Fruit fly (Drosophila melanogaster) Kc167 (cell line): ENCODE results near the gene CG43249.

Experiments
- Myc ChIP-seq: fragments of >200 bp; optimal IDR thresholded peaks from 2 replicates; lab custom pipeline; 2017; ENCODE audit warnings: missing external identifiers
- Sin3A ChIP-seq: fragments of >200 bp; optimal IDR thresholded peaks from 2 replicates; lab custom pipeline; 2018; ENCODE audit warnings: missing external identifiers
- h ChIP-seq: fragments of >200 bp; optimal IDR thresholded peaks from 3 replicates; lab custom pipeline; 2018; ENCODE audit warnings: missing external identifiers
- insv ChIP-seq: fragments of >200 bp; optimal IDR thresholded peaks from 3 replicates; lab custom pipeline; 2018; ENCODE audit warnings: missing external identifiers
- psq ChIP-seq: fragments of >200 bp; optimal IDR thresholded peaks from 2 replicates; lab custom pipeline; 2017; ENCODE audit warnings: missing external identifiers
- ttk ChIP-seq: sonication (Bioruptor generic); optimal IDR thresholded peaks from 2 replicates; lab custom pipeline; 2017; ENCODE audit warnings: missing external identifiers

Gene CG43249

dm6 chr3L:16346023-16346422 lies 41.9 kb downstream of the CG43249 start, which contains the start of gene CG33257:
Gene CG33257 (plus strand): TSS chr3L:16346323.
- TF ChIP-seq ttk (lab: Kevin White, UChicago) (no peak), Sin3A (lab: Kevin White, UChicago) (no peak), Myc (lab: Kevin White, UChicago) (no peak), psq (lab: Kevin White, UChicago) (no peak), h (lab: Kevin White, UChicago) (no peak), insv (no peak)

DNA sequence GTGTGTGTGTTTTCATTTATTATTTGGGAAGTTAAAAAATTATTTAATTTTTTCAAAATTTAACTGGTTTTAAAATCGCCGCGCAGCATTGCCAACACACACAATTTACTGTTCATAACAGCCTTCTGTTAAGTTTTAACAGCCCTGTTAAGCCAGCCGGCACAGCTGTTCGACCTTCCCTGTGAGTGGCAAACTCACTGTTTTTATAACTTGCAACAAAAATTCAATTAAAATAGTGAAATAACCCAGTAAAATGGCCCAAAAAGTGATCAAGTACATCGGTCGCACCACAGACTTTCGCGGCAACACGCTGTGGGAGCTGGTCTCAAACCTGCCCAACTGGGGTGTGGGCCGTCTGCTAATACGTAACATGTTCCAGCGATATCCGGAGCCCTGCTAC lies 43.8 kb downstream of the CG43249 start, which contains the start of gene mRpS34:
mRpS34 (plus strand) TSS at position 161 of the 400 bp plus-strand sequence.
- TF ChIP-seq psq (lab: Kevin White, UChicago) (no peak), h (lab: Kevin White, UChicago) (no peak), Sin3A (lab: Kevin White, UChicago) (no peak), insv (no peak), ttk (lab: Kevin White, UChicago) (no peak), Myc (lab: Kevin White, UChicago) (no peak)

dm6 chr3L:16349686-16350085 lies 45.6 kb downstream of the CG43249 start:
- no peak for TF ChIP-seq h (lab: Kevin White, UChicago)
- TF ChIP-seq ttk (lab: Kevin White, UChicago) = no peak
- no peak for TF ChIP-seq psq (lab: Kevin White, UChicago)

dm6 chr3L:16351770-16352429 lies 47.8 kb downstream of the CG43249 start, which contains the start of the genes Golgin104 and Tcs3:
Gene Golgin104 (minus strand): TSS chr3L:16351951.
Gene Tcs3 (plus strand): TSS chr3L:16351991.
- TF ChIP-seq psq (lab: Kevin White, UChicago) (no peak), insv (no peak), h (lab: Kevin White, UChicago) (no peak), Sin3A (lab: Kevin White, UChicago) (no peak), Myc (lab: Kevin White, UChicago) (no peak), ttk (lab: Kevin White, UChicago) (no peak)

DNA sequence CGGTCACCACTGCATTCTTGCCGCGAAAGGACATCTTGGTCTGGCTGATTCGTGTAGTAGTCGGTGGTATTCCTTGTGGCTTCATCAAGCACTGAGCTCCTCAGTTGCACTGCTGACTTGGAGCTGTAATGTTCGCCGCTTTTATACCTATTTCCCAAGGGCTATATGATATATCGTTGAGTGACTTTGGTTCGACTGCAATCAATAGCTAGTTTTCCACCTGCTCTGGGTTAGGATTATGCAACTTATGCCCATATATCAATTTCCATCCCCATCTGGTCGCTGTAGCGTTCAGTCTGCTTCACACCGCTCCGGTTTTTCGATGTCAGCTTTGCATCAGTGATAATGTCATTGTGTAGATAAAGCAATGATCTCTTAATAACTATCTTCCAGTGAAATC lies 50.1 kb downstream of the CG43249 start, which contains the start of gene Pdh:
Pdh (minus strand) TSS at position 101 of the 400 bp plus-strand sequence.
- TF ChIP-seq psq (lab: Kevin White, UChicago) (no peak), ttk (lab: Kevin White, UChicago) (no peak), Myc (lab: Kevin White, UChicago) (no peak), insv (no peak), h (lab: Kevin White, UChicago) (no peak), Sin3A (lab: Kevin White, UChicago) (no peak)
